Fruit fly (Drosophila melanogaster) whole organism, embryonic: ENCODE data around the gene Atu.

ENCODE experiments used
- Atf6 ChIP-seq: fragments of 200-800 bp; sonication (Bioruptor generic); IDR thresholded peaks from 2 replicates; pipeline ENCODE4 v1.3.6; 2022; ENCODE audit warnings: missing biosample characterization, missing genetic modification characterization
- CG11456 ChIP-seq: fragments of 200-800 bp; sonication (Bioruptor generic); IDR thresholded peaks from 3 replicates; pipeline ENCODE4 v1.3.6; 2022; ENCODE audit warnings: missing biosample characterization, missing genetic modification characterization
- CG12659 ChIP-seq: fragments of 200-800 bp; sonication (Bioruptor generic); optimal IDR thresholded peaks from 3 replicates; lab custom pipeline; 2017; ENCODE audit warnings: mild to moderate bottlenecking, missing biosample characterization, missing genetic modification reagents, missing genetic modification characterization
- CG13296 ChIP-seq: fragments of 200-800 bp; sonication (Bioruptor generic); optimal IDR thresholded peaks from 3 replicates; lab custom pipeline; 2018; ENCODE audit warnings: missing biosample characterization, mild to moderate bottlenecking, missing genetic modification characterization
- CG14014 ChIP-seq: fragments of 200-800 bp; sonication (Bioruptor generic); IDR thresholded peaks from 2 replicates; pipeline ENCODE4 v1.3.6; 2022; ENCODE audit warnings: missing biosample characterization, missing genetic modification characterization
- CG15073 ChIP-seq: fragments of 200-800 bp; sonication (Bioruptor generic); optimal IDR thresholded peaks from 2 replicates; lab custom pipeline; 2016; ENCODE audit warnings: missing biosample characterization, missing genetic modification characterization
- CG18599 ChIP-seq: fragments of 200-800 bp; sonication (Bioruptor generic); optimal IDR thresholded peaks from 3 replicates; lab custom pipeline; 2017; ENCODE audit warnings: missing biosample characterization, missing genetic modification characterization, mild to moderate bottlenecking, moderate library complexity, missing genetic modification reagents
- CG2120 ChIP-seq: fragments of 200-800 bp; sonication (Bioruptor generic); optimal IDR thresholded peaks from 3 replicates; lab custom pipeline; 2016; ENCODE audit warnings: missing biosample characterization, missing genetic modification characterization
- CG2129 ChIP-seq: fragments of 200-800 bp; sonication (Bioruptor generic); IDR thresholded peaks from 2 replicates; pipeline ENCODE4 v1.3.6; 2022; ENCODE audit warnings: missing biosample characterization, missing genetic modification characterization; ENCODE audit not compliant: partially characterized antibody
- CG31365 ChIP-seq: fragments of 200-800 bp; sonication (Bioruptor generic); optimal IDR thresholded peaks from 2 replicates; lab custom pipeline; 2018; ENCODE audit warnings: missing biosample characterization, mild to moderate bottlenecking, missing genetic modification characterization
- CG4282 ChIP-seq: fragments of 200-800 bp; sonication (Bioruptor generic); optimal IDR thresholded peaks from 2 replicates; lab custom pipeline; 2016; ENCODE audit warnings: missing biosample characterization, missing genetic modification characterization
- CG6272 ChIP-seq: fragments of 200-800 bp; sonication (Bioruptor generic); IDR thresholded peaks from 2 replicates; pipeline ENCODE4 v1.3.6; 2022; ENCODE audit warnings: missing biosample characterization, missing genetic modification characterization
- CG6791 ChIP-seq: fragments of 200-800 bp; sonication (Bioruptor generic); IDR thresholded peaks from 3 replicates; pipeline ENCODE4 v1.3.6; 2022; ENCODE audit warnings: missing biosample characterization, missing genetic modification characterization; ENCODE audit not compliant: partially characterized antibody
- CG8944 ChIP-seq: fragments of 200-800 bp; sonication (Bioruptor generic); optimal IDR thresholded peaks from 3 replicates; lab custom pipeline; 2016; ENCODE audit warnings: missing biosample characterization, missing genetic modification characterization
- CG9609 ChIP-seq: fragments of 200-800 bp; sonication (Bioruptor generic); optimal IDR thresholded peaks from 3 replicates; lab custom pipeline; 2016; ENCODE audit warnings: missing biosample characterization, missing genetic modification characterization
- CoRest ChIP-seq: fragments of 200-800 bp; sonication (Bioruptor generic); optimal IDR thresholded peaks from 3 replicates; lab custom pipeline; 2018; ENCODE audit warnings: missing biosample characterization, mild to moderate bottlenecking, missing genetic modification characterization, moderate library complexity
- D19A ChIP-seq: fragments of 200-800 bp; optimal IDR thresholded peaks from 3 replicates; lab custom pipeline; 2019; ENCODE audit warnings: missing biosample characterization, mild to moderate bottlenecking, missing genetic modification characterization, moderate library complexity
- HLH4C ChIP-seq: fragments of 200-800 bp; sonication (Bioruptor generic); IDR thresholded peaks from 3 replicates; pipeline ENCODE4 v1.3.6; 2022; ENCODE audit warnings: missing biosample characterization, missing genetic modification characterization; ENCODE audit not compliant: partially characterized antibody
- HLH54F ChIP-seq: fragments of 200-800 bp; sonication (Bioruptor generic); optimal IDR thresholded peaks from 3 replicates; lab custom pipeline; 2016; ENCODE audit warnings: missing biosample characterization, missing genetic modification characterization
- Hr3 ChIP-seq: fragments of 200-800 bp; sonication (Bioruptor generic); optimal IDR thresholded peaks from 3 replicates; lab custom pipeline; 2016; ENCODE audit warnings: missing biosample characterization, missing genetic modification characterization
- Hsf ChIP-seq: fragments of 200-800 bp; sonication (Bioruptor generic); optimal IDR thresholded peaks from 3 replicates; lab custom pipeline; 2016; ENCODE audit warnings: missing biosample characterization, missing genetic modification characterization
- Lhr ChIP-seq: fragments of 200-800 bp; sonication (Bioruptor generic); optimal IDR thresholded peaks from 3 replicates; lab custom pipeline; 2017; ENCODE audit warnings: mild to moderate bottlenecking, missing biosample characterization, missing genetic modification reagents, missing genetic modification characterization
- Mad ChIP-seq: fragments of 200-800 bp; sonication (Bioruptor generic); optimal IDR thresholded peaks from 2 replicates; lab custom pipeline; 2016; ENCODE audit warnings: missing biosample characterization, missing genetic modification characterization
- Med ChIP-seq: fragments of 200-800 bp; sonication (Bioruptor generic); peaks from one replicate; lab custom pipeline; 2016; ENCODE audit warnings: missing biosample characterization, missing genetic modification characterization, mild to moderate bottlenecking, inconsistent platforms, moderate library complexity
- NFAT ChIP-seq: fragments of 200-800 bp; sonication (Bioruptor generic); IDR thresholded peaks from 2 replicates; pipeline ENCODE4 v1.3.6; 2022; ENCODE audit warnings: missing biosample characterization, missing genetic modification characterization
- Pdp1 ChIP-seq, 2 experiments: fragments of 200-800 bp; sonication (Bioruptor generic); optimal IDR thresholded peaks; 3 replicates each; lab custom pipeline; 2016; ENCODE audit warnings: missing biosample characterization in 2 of 2, missing genetic modification characterization in 2 of 2, mild to moderate bottlenecking in 1 of 2, moderate library complexity in 1 of 2
- Rfx ChIP-seq: fragments of 200-800 bp; sonication (Bioruptor generic); IDR thresholded peaks from 2 replicates; pipeline ENCODE4 v1.3.6; 2022; ENCODE audit warnings: missing biosample characterization, missing genetic modification characterization
- Scr ChIP-seq: fragments of 200-800 bp; sonication (Bioruptor generic); IDR thresholded peaks from 2 replicates; pipeline ENCODE4 v1.3.6; 2022; ENCODE audit warnings: missing biosample characterization, missing genetic modification characterization; ENCODE audit not compliant: partially characterized antibody
- Side ChIP-seq: fragments of 200-800 bp; sonication (Bioruptor generic); optimal IDR thresholded peaks from 2 replicates; lab custom pipeline; 2016; ENCODE audit warnings: missing biosample characterization, missing genetic modification characterization
- Sin3A ChIP-seq: fragments of >200 bp; optimal IDR thresholded peaks from 2 replicates; lab custom pipeline; 2018
- Sry-δ ChIP-seq: fragments of 200-800 bp; sonication (Bioruptor generic); optimal IDR thresholded peaks from 2 replicates; lab custom pipeline; 2016; ENCODE audit warnings: missing biosample characterization, missing genetic modification characterization
- caup ChIP-seq: fragments of 200-800 bp; sonication (Bioruptor generic); optimal IDR thresholded peaks from 3 replicates; lab custom pipeline; 2017; ENCODE audit warnings: missing biosample characterization, mild to moderate bottlenecking, missing genetic modification characterization, moderate library complexity; ENCODE audit not compliant: severe bottlenecking
- cg ChIP-seq: fragments of 200-800 bp; sonication (Bioruptor generic); optimal IDR thresholded peaks from 3 replicates; lab custom pipeline; 2019; ENCODE audit warnings: missing biosample characterization, mild to moderate bottlenecking, missing genetic modification characterization, moderate library complexity
- crp ChIP-seq, 2 experiments: fragments of 200-800 bp; sonication (Bioruptor generic); optimal IDR thresholded peaks; 2 replicates in 1 of 2; 3 replicates in 1 of 2; lab custom pipeline; 2017; ENCODE audit warnings: missing biosample characterization in 2 of 2, missing genetic modification characterization in 2 of 2, mild to moderate bottlenecking in 1 of 2, moderate library complexity in 1 of 2
- gfzf ChIP-seq: fragments of 200-800 bp; sonication (Bioruptor generic); optimal IDR thresholded peaks from 2 replicates; lab custom pipeline; 2016; ENCODE audit warnings: missing biosample characterization, mild to moderate bottlenecking, missing genetic modification characterization, moderate library complexity
- inv ChIP-seq: fragments of 200-800 bp; sonication (Bioruptor generic); IDR thresholded peaks from 2 replicates; pipeline ENCODE4 v1.3.6; 2022; ENCODE audit warnings: missing biosample characterization, missing genetic modification characterization; ENCODE audit not compliant: partially characterized antibody
- nerfin-2 ChIP-seq: fragments of 200-800 bp; sonication (Bioruptor generic); IDR thresholded peaks from 2 replicates; pipeline ENCODE4 v1.3.6; 2022; ENCODE audit warnings: missing biosample characterization, missing genetic modification characterization; ENCODE audit not compliant: partially characterized antibody
- onecut ChIP-seq: fragments of 200-800 bp; sonication (Bioruptor generic); IDR thresholded peaks from 2 replicates; pipeline ENCODE4 v1.3.6; 2022; ENCODE audit warnings: missing biosample characterization, missing genetic modification characterization
- shn ChIP-seq: fragments of 200-800 bp; sonication (Bioruptor generic); optimal IDR thresholded peaks from 3 replicates; lab custom pipeline; 2016; ENCODE audit warnings: missing biosample characterization, missing genetic modification characterization
- slou ChIP-seq: fragments of 200-800 bp; sonication (Bioruptor generic); optimal IDR thresholded peaks from 3 replicates; lab custom pipeline; 2016; ENCODE audit warnings: missing biosample characterization, missing genetic modification characterization
- tgo ChIP-seq: fragments of 200-800 bp; sonication (Bioruptor generic); IDR thresholded peaks from 3 replicates; pipeline ENCODE4 v1.3.6; 2022; ENCODE audit warnings: missing biosample characterization, missing genetic modification characterization
- tin ChIP-seq: fragments of 200-800 bp; sonication (Bioruptor generic); optimal IDR thresholded peaks from 3 replicates; lab custom pipeline; 2016; ENCODE audit warnings: missing biosample characterization, missing genetic modification characterization
- tna ChIP-seq: fragments of 200-800 bp; sonication (Bioruptor generic); IDR thresholded peaks from 2 replicates; pipeline ENCODE4 v1.3.6; 2022; ENCODE audit warnings: missing biosample characterization, missing genetic modification characterization; ENCODE audit not compliant: partially characterized antibody
- trem ChIP-seq: fragments of 200-800 bp; optimal IDR thresholded peaks from 3 replicates; lab custom pipeline; 2019; ENCODE audit warnings: missing biosample characterization, mild to moderate bottlenecking, missing genetic modification characterization, moderate library complexity
- tx ChIP-seq: fragments of 200-800 bp; sonication (Bioruptor generic); optimal IDR thresholded peaks from 2 replicates; lab custom pipeline; 2016; ENCODE audit warnings: missing biosample characterization, missing genetic modification characterization
- vnd ChIP-seq: fragments of 200-800 bp; sonication (Bioruptor generic); IDR thresholded peaks from 3 replicates; pipeline ENCODE4 v1.3.6; 2022; ENCODE audit warnings: missing biosample characterization, missing genetic modification characterization; ENCODE audit not compliant: partially characterized antibody
- vvl ChIP-seq: fragments of 200-800 bp; sonication (Bioruptor generic); IDR thresholded peaks from 2 replicates; pipeline ENCODE4 v1.3.6; 2022; ENCODE audit warnings: missing biosample characterization, missing genetic modification characterization
- wor ChIP-seq: fragments of 200-800 bp; sonication (Bioruptor generic); IDR thresholded peaks from 2 replicates; pipeline ENCODE4 v1.3.6; 2022; ENCODE audit warnings: missing biosample characterization, missing genetic modification characterization
- yki ChIP-seq: fragments of >200 bp; optimal IDR thresholded peaks from 3 replicates; lab custom pipeline; 2018

Atu gene

DNA sequence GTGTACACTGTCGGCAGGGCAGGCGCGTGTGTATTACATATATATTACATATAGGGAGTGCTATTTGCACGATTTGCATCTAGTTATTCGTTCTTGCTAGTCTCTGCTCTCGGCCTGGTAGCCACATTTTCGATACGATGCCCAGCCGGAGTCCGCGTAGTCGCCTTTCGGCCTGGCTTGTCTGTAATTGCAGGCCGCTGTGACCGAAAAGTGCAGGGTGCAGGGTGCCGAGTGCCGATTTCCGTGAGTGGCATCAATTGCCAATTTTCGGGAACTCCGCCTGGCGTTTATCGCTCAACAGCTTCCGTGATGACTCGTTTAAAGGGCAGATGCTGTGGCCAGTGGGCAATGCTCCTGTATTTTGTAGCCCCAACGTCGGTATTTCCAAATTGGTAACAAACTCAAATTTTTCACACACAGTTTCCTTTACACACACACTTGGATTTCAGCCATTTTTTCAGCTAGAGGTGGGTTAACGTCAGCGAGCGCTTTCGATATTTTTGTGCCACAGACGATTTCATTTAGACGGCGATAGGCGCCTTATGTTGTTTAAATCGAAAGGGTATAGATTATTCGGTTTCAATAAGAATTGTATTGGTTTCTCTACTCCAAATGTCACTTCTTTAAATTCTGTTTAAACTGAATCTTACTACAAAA lies 25.2 kb upstream of the Atu start, which contains the start of gene CG2926 (continued):
- TF ChIP-seq crp (GFP tag; optimal IDR thresholded peaks at IDR 0.05; lab: Kevin White, UChicago) = peak in 1 of 2 experiments; percentile 33
- TF ChIP-seq trem = peak; percentile 26
- peak; percentile 75 for TF ChIP-seq cg (GFP tag; lab: Kevin White, UChicago)
- peak; percentile 21 for TF ChIP-seq Side (GFP tag; lab: Kevin White, UChicago)
- peak; percentile 62 for TF ChIP-seq CG12659 (GFP tag; lab: Kevin White, UChicago)
- TF ChIP-seq CG15073 (GFP tag; lab: Kevin White, UChicago) = no peak
- TF ChIP-seq CG11456 (GFP tag; lab: Robert Waterston, UW) = peak; percentile 58; the same call in 2 of the 3 replicates
- TF ChIP-seq vvl (GFP tag; lab: Robert Waterston, UW) = peak; percentile 51
- peak; percentile 62 for TF ChIP-seq CG6272 (GFP tag; lab: Robert Waterston, UW)
- TF ChIP-seq slou (GFP tag; lab: Kevin White, UChicago) = peak; percentile 16
- peak; percentile 59 for TF ChIP-seq nerfin-2
- TF ChIP-seq CG8944 (GFP tag; lab: Kevin White, UChicago) = peak; percentile 9
- TF ChIP-seq shn (GFP tag; lab: Kevin White, UChicago) = peak; percentile 58
- peak; percentile 92 for TF ChIP-seq Med (GFP tag; lab: Kevin White, UChicago)
- TF ChIP-seq CG13296 (GFP tag; lab: Kevin White, UChicago) = no peak
- no peak for TF ChIP-seq Hr3
- peak; percentile 45 for TF ChIP-seq Sin3A
- no peak for TF ChIP-seq CG31365
- peak; percentile 96 for TF ChIP-seq Sry-δ
- peak; percentile 26 for TF ChIP-seq gfzf (GFP tag; lab: Kevin White, UChicago)
- TF ChIP-seq tgo = no peak; the same call in 2 of the 3 replicates
- peak; percentile 58 for TF ChIP-seq Atf6 (GFP tag; lab: Robert Waterston, UW)
- TF ChIP-seq Lhr = no peak
- TF ChIP-seq CG4282 (GFP tag; lab: Kevin White, UChicago) = peak; percentile 15
- peak; percentile 100 for TF ChIP-seq D19A (tag; lab: Kevin White, UChicago)
- TF ChIP-seq vnd = peak; percentile 81
- TF ChIP-seq Pdp1 (GFP tag; optimal IDR thresholded peaks at IDR 0.05; lab: Kevin White, UChicago) = peak in 1 of 2 experiments; percentile 26
- peak; percentile 56 for TF ChIP-seq NFAT (GFP tag; lab: Robert Waterston, UW)
- TF ChIP-seq CG9609 (GFP tag; lab: Kevin White, UChicago) = peak; percentile 44
- TF ChIP-seq yki (lab: Kevin White, UChicago) = no peak
- peak; percentile 78 for TF ChIP-seq Rfx (GFP tag; lab: Robert Waterston, UW)
- TF ChIP-seq HLH4C (GFP tag; lab: Robert Waterston, UW) = peak; percentile 84
- peak; percentile 47 for TF ChIP-seq Hsf (GFP tag; lab: Kevin White, UChicago)
- peak; percentile 47 for TF ChIP-seq onecut (GFP tag; lab: Robert Waterston, UW)
- TF ChIP-seq HLH54F = peak; percentile 46
- TF ChIP-seq CG2120 = peak; percentile 68
- peak; percentile 89 for TF ChIP-seq tna (GFP tag; lab: Robert Waterston, UW)
- peak; percentile 9 for TF ChIP-seq caup (GFP tag; lab: Kevin White, UChicago)
- TF ChIP-seq wor (GFP tag; lab: Robert Waterston, UW) = no peak
- TF ChIP-seq CG14014 (GFP tag; lab: Robert Waterston, UW) = peak; percentile 43; the same call in 1 of the 2 replicates
- no peak for TF ChIP-seq CoRest
- TF ChIP-seq CG18599 (GFP tag; lab: Kevin White, UChicago) = no peak
- peak; percentile 13 for TF ChIP-seq tx (GFP tag; lab: Kevin White, UChicago)
- peak; percentile 89 for TF ChIP-seq Scr (GFP tag; lab: Robert Waterston, UW)
- peak; percentile 94 for TF ChIP-seq CG6791 (GFP tag; lab: Robert Waterston, UW)
- TF ChIP-seq inv (GFP tag; lab: Robert Waterston, UW) = peak; percentile 84
- TF ChIP-seq Mad (GFP tag; lab: Kevin White, UChicago) = peak; percentile 47
- TF ChIP-seq CG2129 = peak; percentile 68
- TF ChIP-seq tin = peak; percentile 29
